Worm (Caenorhabditis elegans) whole organism, late embryonic: ENCODE data around the gene F46C3.7.
A peak's percentile ranks its signal among the peaks of the same experiment; 100 is the strongest.

Experiments
- C08G9.2 ChIP-seq: sonication (generic microtip); optimal IDR thresholded peaks from 2 replicates; lab custom pipeline; 2016; ENCODE audit warnings: mild to moderate bottlenecking, missing genetic modification characterization, moderate library complexity, missing compliant biosample characterization
- F13H6.1 ChIP-seq: sonication (generic microtip); optimal IDR thresholded peaks from 2 replicates; lab custom pipeline; 2016; ENCODE audit warnings: missing genetic modification characterization, missing compliant biosample characterization
- K02D7.2 ChIP-seq: sonication (generic microtip); optimal IDR thresholded peaks from 2 replicates; lab custom pipeline; 2017; ENCODE audit warnings: mild to moderate bottlenecking, missing genetic modification characterization, missing compliant biosample characterization
- T23F11.4 ChIP-seq: fragments of 200-800 bp; sonication (Bioruptor generic); optimal IDR thresholded peaks from 2 replicates; lab custom pipeline; 2018; ENCODE audit warnings: mild to moderate bottlenecking, missing genetic modification characterization, missing compliant biosample characterization
- ahr-1 ChIP-seq: sonication (generic microtip); optimal IDR thresholded peaks from 2 replicates; lab custom pipeline; 2016; ENCODE audit warnings: missing genetic modification characterization, missing compliant biosample characterization
- ceh-14 ChIP-seq: sonication (generic microtip); optimal IDR thresholded peaks from 2 replicates; lab custom pipeline; 2016; ENCODE audit warnings: missing genotype, missing genetic modification characterization, missing compliant biosample characterization
- ceh-45 ChIP-seq: fragments of 200-800 bp; sonication (Bioruptor generic); IDR thresholded peaks from 2 replicates; pipeline ENCODE4 v1.3.6; 2022; ENCODE audit warnings: missing genetic modification reagents, missing genetic modification characterization, missing compliant biosample characterization
- ceh-6 ChIP-seq: fragments of 200-800 bp; sonication (Bioruptor generic); optimal IDR thresholded peaks from 2 replicates; lab custom pipeline; 2018; ENCODE audit warnings: mild to moderate bottlenecking, missing genetic modification characterization, missing compliant biosample characterization
- ceh-9 ChIP-seq: sonication (generic microtip); optimal IDR thresholded peaks from 2 replicates; lab custom pipeline; 2016; ENCODE audit warnings: mild to moderate bottlenecking, missing genetic modification characterization, inconsistent platforms, missing compliant biosample characterization
- che-1 ChIP-seq: sonication (generic microtip); optimal IDR thresholded peaks from 2 replicates; lab custom pipeline; 2016; ENCODE audit warnings: mild to moderate bottlenecking, missing genetic modification characterization, missing compliant biosample characterization
- dmd-4 ChIP-seq: sonication (generic microtip); optimal IDR thresholded peaks from 2 replicates; lab custom pipeline; 2016; ENCODE audit warnings: borderline replicate concordance, missing genetic modification characterization, missing compliant biosample characterization
- dve-1 ChIP-seq: sonication (generic microtip); optimal IDR thresholded peaks from 2 replicates; lab custom pipeline; 2017; ENCODE audit warnings: antibody characterized with exemption, mild to moderate bottlenecking, missing genetic modification characterization, missing compliant biosample characterization
- elt-2 ChIP-seq: sonication (generic microtip); optimal IDR thresholded peaks from 2 replicates; lab custom pipeline; 2016; ENCODE audit warnings: missing genetic modification reagents, missing genetic modification characterization, missing compliant biosample characterization
- elt-4 ChIP-seq: sonication (generic microtip); optimal IDR thresholded peaks from 2 replicates; lab custom pipeline; 2016; ENCODE audit warnings: missing genetic modification characterization, missing compliant biosample characterization
- gmeb-2 ChIP-seq: sonication (generic microtip); optimal IDR thresholded peaks from 2 replicates; lab custom pipeline; 2016; ENCODE audit warnings: missing genetic modification characterization, inconsistent platforms, missing compliant biosample characterization
- hlh-30 ChIP-seq: sonication (generic microtip); optimal IDR thresholded peaks from 2 replicates; lab custom pipeline; 2017; ENCODE audit warnings: antibody characterized with exemption, missing genetic modification characterization, missing compliant biosample characterization; ENCODE audit not compliant: insufficient read depth
- hlh-8 ChIP-seq: sonication (generic microtip); optimal IDR thresholded peaks from 2 replicates; lab custom pipeline; 2016; ENCODE audit warnings: missing genotype, missing genetic modification characterization, missing compliant biosample characterization
- odd-2 ChIP-seq: sonication (generic microtip); optimal IDR thresholded peaks from 2 replicates; lab custom pipeline; 2017; ENCODE audit warnings: antibody characterized with exemption, mild to moderate bottlenecking, missing genetic modification characterization, missing compliant biosample characterization
- pat-9 ChIP-seq: fragments of 200-800 bp; sonication (Bioruptor generic); optimal IDR thresholded peaks from 2 replicates; lab custom pipeline; 2018; ENCODE audit warnings: mild to moderate bottlenecking, missing genetic modification characterization, moderate library complexity, missing compliant biosample characterization
- pax-1 ChIP-seq: fragments of 150-350 bp; optimal IDR thresholded peaks from 2 replicates; lab custom pipeline; 2014; ENCODE audit warnings: missing biosample characterization, missing genetic modification characterization
- pqm-1 ChIP-seq: sonication (generic microtip); optimal IDR thresholded peaks from 2 replicates; lab custom pipeline; 2016; ENCODE audit warnings: missing genetic modification characterization, missing compliant biosample characterization
- ref-2 ChIP-seq: sonication (generic microtip); optimal IDR thresholded peaks from 2 replicates; lab custom pipeline; 2016; ENCODE audit warnings: missing genetic modification characterization, missing compliant biosample characterization
- sox-4 ChIP-seq: sonication (generic microtip); optimal IDR thresholded peaks from 2 replicates; lab custom pipeline; 2017; ENCODE audit warnings: mild to moderate bottlenecking, missing genetic modification characterization, inconsistent platforms, missing compliant biosample characterization
- tbx-7 ChIP-seq: sonication (generic microtip); optimal IDR thresholded peaks from 2 replicates; lab custom pipeline; 2016; ENCODE audit warnings: missing genotype, missing genetic modification characterization, missing compliant biosample characterization
- unc-42 ChIP-seq: sonication (generic microtip); optimal IDR thresholded peaks from 2 replicates; lab custom pipeline; 2016; ENCODE audit warnings: missing genotype, missing genetic modification characterization, missing compliant biosample characterization
- zip-5 ChIP-seq: sonication (generic microtip); optimal IDR thresholded peaks from 2 replicates; lab custom pipeline; 2016; ENCODE audit warnings: missing genetic modification characterization, missing compliant biosample characterization

F46C3.7 gene

ce11 chrX:11482637-11483036, 42.8 kb downstream of the F46C3.7 start:
- TF ChIP-seq elt-2 (peak; percentile 37), dmd-4 (tag; lab: Kevin White, UChicago) (no peak)

- TF ChIP-seq ceh-45 (no peak), F13H6.1 (no peak), gmeb-2 (no peak), T23F11.4 (no peak), unc-42 (tag; lab: Kevin White, UChicago) (no peak), pax-1 (tag; lab: Kevin White, UChicago) (no peak), pqm-1 (tag; lab: Kevin White, UChicago) (no peak), K02D7.2 (tag; lab: Kevin White, UChicago) (no peak), pat-9 (tag; lab: Kevin White, UChicago) (no peak), ceh-9 (no peak), hlh-30 (tag; lab: Kevin White, UChicago) (no peak), ceh-6 (GFP tag; lab: Kevin White, UChicago) (no peak), ceh-14 (tag; lab: Kevin White, UChicago) (no peak), tbx-7 (tag; lab: Kevin White, UChicago) (no peak), ahr-1 (no peak), sox-4 (tag; lab: Kevin White, UChicago) (no peak), che-1 (tag; lab: Kevin White, UChicago) (no peak)
Measured at ce11 chrX:11484027-11484426, 44.2 kb downstream of the F46C3.7 start.

- no peak for TF ChIP-seq dve-1 (tag; lab: Kevin White, UChicago)
- no peak for TF ChIP-seq ref-2
- no peak for TF ChIP-seq ceh-6 (GFP tag; lab: Kevin White, UChicago)
- no peak for TF ChIP-seq hlh-8
- TF ChIP-seq odd-2 (tag; lab: Kevin White, UChicago), result no peak
- no peak for TF ChIP-seq C08G9.2 (tag; lab: Kevin White, UChicago)
Measured at ce11 chrX:11487484-11487883, 47.6 kb downstream of the F46C3.7 start, which contains the start of gene spp-9. TSS of gene spp-9 (plus strand) at chrX:11487784.

DNA sequence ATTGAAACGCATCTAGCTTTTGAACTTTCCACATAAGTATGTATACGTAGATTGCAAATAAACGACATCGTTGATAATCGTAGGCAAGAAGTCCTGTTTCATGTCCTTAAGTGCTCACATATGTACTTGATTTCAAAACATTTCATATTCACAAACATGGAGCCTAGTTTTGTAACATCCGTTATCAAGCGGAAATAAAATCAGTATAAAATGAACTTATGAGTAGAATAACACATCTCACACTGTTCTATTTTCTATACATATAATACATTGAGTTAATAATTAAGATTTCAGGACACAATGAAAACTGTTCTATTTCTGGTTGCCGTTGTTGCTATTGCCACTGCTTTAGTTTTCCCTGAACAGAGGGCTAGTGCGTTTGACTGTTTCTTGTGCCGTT, 50.0 kb downstream of the F46C3.7 start, which contains the start of gene spp-21:
Gene spp-21, plus strand, starts transcription at position 301 of the 400 bp plus-strand sequence.
- no peak for TF ChIP-seq ceh-14 (tag; lab: Kevin White, UChicago)
- TF ChIP-seq elt-4 (tag; lab: Kevin White, UChicago), result no peak
- no peak for TF ChIP-seq zip-5 (tag; lab: Kevin White, UChicago)
- no peak for TF ChIP-seq unc-42 (tag; lab: Kevin White, UChicago)
- TF ChIP-seq pqm-1 (tag; lab: Kevin White, UChicago), result no peak
